Worm (Caenorhabditis elegans) whole organism, L4 larva: Measurements from ENCODE around the gene R06F6.12.

ENCODE experiments used
- T20F7.1 ChIP-seq: fragments of 200-800 bp; sonication (Bioruptor generic); optimal IDR thresholded peaks from 2 replicates; lab custom pipeline; 2018; ENCODE audit warnings: mild to moderate bottlenecking, missing genetic modification characterization, missing compliant biosample characterization
- Y105C5A.15 ChIP-seq: fragments of 200-800 bp; sonication (Bioruptor generic); IDR thresholded peaks from 2 replicates; pipeline ENCODE4 v1.3.6; 2022; ENCODE audit warnings: missing genetic modification characterization, missing compliant biosample characterization
- ZK337.2 ChIP-seq: fragments of 200-800 bp; sonication (Bioruptor generic); IDR thresholded peaks from 2 replicates; pipeline ENCODE4 v1.3.6; 2022; ENCODE audit warnings: missing genetic modification reagents, missing genetic modification characterization, missing compliant biosample characterization
- arid-1 ChIP-seq: fragments of 200-800 bp; sonication (Bioruptor generic); conservative IDR thresholded peaks from 2 replicates; pipeline ENCODE4 v1.3.6; 2022; ENCODE audit warnings: missing genetic modification reagents, missing genetic modification characterization, missing compliant biosample characterization
- attf-4 ChIP-seq: sonication (generic microtip); optimal IDR thresholded peaks from 3 replicates; lab custom pipeline; 2017; ENCODE audit warnings: missing biosample characterization, missing genetic modification characterization
- ceh-20 ChIP-seq: fragments of 200-800 bp; sonication (Bioruptor generic); IDR thresholded peaks from 2 replicates; pipeline ENCODE4 v1.3.6; 2022; ENCODE audit warnings: missing genetic modification reagents, missing genetic modification characterization, missing compliant biosample characterization
- ceh-28 ChIP-seq: fragments of 150-350 bp; optimal IDR thresholded peaks from 2 replicates; lab custom pipeline; 2014; ENCODE audit warnings: missing biosample characterization, missing genetic modification reagents, missing genetic modification characterization
- ceh-44 ChIP-seq: fragments of 200-800 bp; sonication (Bioruptor generic); IDR thresholded peaks from 2 replicates; pipeline ENCODE4 v1.3.6; 2022; ENCODE audit warnings: missing genetic modification reagents, missing genetic modification characterization, missing compliant biosample characterization
- ceh-62 ChIP-seq: sonication (generic microtip); optimal IDR thresholded peaks from 2 replicates; lab custom pipeline; 2017; ENCODE audit warnings: missing biosample characterization, missing genetic modification characterization
- daf-16 ChIP-seq, 3 experiments: sonication (generic microtip); optimal IDR thresholded peaks; 2 replicates each; lab custom pipeline; 2016 to 2017; ENCODE audit warnings: missing genetic modification characterization in 3 of 3, missing genetic modification reagents in 3 of 3, mild to moderate bottlenecking in 2 of 3, missing compliant biosample characterization in 2 of 3, missing biosample characterization in 1 of 3, moderate library complexity in 1 of 3
- dpl-1 ChIP-seq: fragments of 150-350 bp; optimal IDR thresholded peaks from 2 replicates; lab custom pipeline; 2014; ENCODE audit warnings: missing biosample characterization, missing genetic modification reagents, missing genetic modification characterization
- dve-1 ChIP-seq: sonication (generic microtip); optimal IDR thresholded peaks from 2 replicates; lab custom pipeline; 2017; ENCODE audit warnings: antibody characterized with exemption, mild to moderate bottlenecking, missing genetic modification characterization, missing compliant biosample characterization; ENCODE audit not compliant: insufficient read depth
- egl-27 ChIP-seq: sonication (generic microtip); optimal IDR thresholded peaks from 3 replicates; lab custom pipeline; 2017; ENCODE audit warnings: missing biosample characterization, missing genetic modification reagents, missing genetic modification characterization
- fkh-10 ChIP-seq: fragments of 150-350 bp; optimal IDR thresholded peaks from 2 replicates; lab custom pipeline; 2014; ENCODE audit warnings: missing biosample characterization, missing genetic modification reagents, missing genetic modification characterization
- hlh-11 ChIP-seq: fragments of 200-800 bp; sonication (Bioruptor generic); optimal IDR thresholded peaks from 2 replicates; lab custom pipeline; 2018; ENCODE audit warnings: mild to moderate bottlenecking, missing genetic modification characterization, missing compliant biosample characterization
- lim-7 ChIP-seq: fragments of 200-800 bp; sonication (Bioruptor generic); IDR thresholded peaks from 2 replicates; pipeline ENCODE4 v1.3.6; 2022; ENCODE audit warnings: missing genetic modification characterization, missing compliant biosample characterization
- lin-13 ChIP-seq: fragments of 150-350 bp; optimal IDR thresholded peaks from 2 replicates; lab custom pipeline; 2014; ENCODE audit warnings: missing biosample characterization, missing genetic modification reagents, missing genetic modification characterization
- lin-38 ChIP-seq: fragments of 200-800 bp; sonication (Bioruptor generic); IDR thresholded peaks from 2 replicates; pipeline ENCODE4 v1.3.6; 2022; ENCODE audit warnings: missing genetic modification reagents, missing genetic modification characterization, missing compliant biosample characterization
- lin-39 ChIP-seq: fragments of 150-350 bp; optimal IDR thresholded peaks from 2 replicates; lab custom pipeline; 2014; ENCODE audit warnings: missing biosample characterization, missing genetic modification reagents, missing genetic modification characterization
- lsy-2 ChIP-seq, 2 experiments: fragments of 150-350 bp in 1 of 2; sonication (generic microtip) in 1 of 2; optimal IDR thresholded peaks; 2 replicates each; lab custom pipeline; 2014 to 2017; ENCODE audit warnings: missing biosample characterization in 2 of 2, missing genetic modification characterization in 2 of 2
- madf-5 ChIP-seq, 2 experiments: fragments of 200-800 bp; sonication (Bioruptor generic); IDR thresholded peaks; 2 replicates each; pipeline ENCODE4 v1.3.6; 2022; ENCODE audit warnings: missing compliant biosample characterization in 2 of 2, missing genetic modification characterization in 2 of 2
- mep-1 ChIP-seq: fragments of 150-350 bp; sonication (generic microtip); optimal IDR thresholded peaks from 3 replicates; lab custom pipeline; 2014; ENCODE audit warnings: missing biosample characterization, missing genetic modification characterization
- mes-2 ChIP-seq: sonication (generic microtip); optimal IDR thresholded peaks from 2 replicates; lab custom pipeline; 2016; ENCODE audit warnings: missing genotype, mild to moderate bottlenecking, missing genetic modification characterization, missing compliant biosample characterization; ENCODE audit not compliant: poor library complexity, severe bottlenecking
- mxl-3 ChIP-seq: fragments of 200-800 bp; sonication (Bioruptor generic); optimal IDR thresholded peaks from 2 replicates; lab custom pipeline; 2018; ENCODE audit warnings: mild to moderate bottlenecking, missing genetic modification characterization, missing compliant biosample characterization
- nhr-10 ChIP-seq: fragments of 150-350 bp; optimal IDR thresholded peaks from 2 replicates; lab custom pipeline; 2014; ENCODE audit warnings: missing biosample characterization, missing genetic modification characterization
- nhr-25 ChIP-seq: sonication (generic microtip); optimal IDR thresholded peaks from 2 replicates; lab custom pipeline; 2017; ENCODE audit warnings: missing genetic modification characterization, mild to moderate bottlenecking, missing compliant biosample characterization, antibody characterized with exemption, moderate library complexity, borderline replicate concordance; ENCODE audit not compliant: insufficient read depth
- nhr-28 ChIP-seq: fragments of 150-350 bp; optimal IDR thresholded peaks from 2 replicates; lab custom pipeline; 2014; ENCODE audit warnings: missing biosample characterization, missing genetic modification characterization
- nhr-41 ChIP-seq: fragments of 200-800 bp; sonication (Bioruptor generic); IDR thresholded peaks from 2 replicates; pipeline ENCODE4 v1.3.6; 2022; ENCODE audit warnings: missing genetic modification reagents, missing genetic modification characterization, missing compliant biosample characterization
- nhr-76 ChIP-seq: fragments of 150-350 bp; optimal IDR thresholded peaks from 2 replicates; lab custom pipeline; 2014; ENCODE audit warnings: missing biosample characterization, missing genetic modification characterization
- nhr-77 ChIP-seq: fragments of 150-350 bp; optimal IDR thresholded peaks from 2 replicates; lab custom pipeline; 2014; ENCODE audit warnings: missing biosample characterization, missing genetic modification characterization
- pha-4 ChIP-seq, 2 experiments: fragments of 150-350 bp in 1 of 2; fragments of 200-800 bp in 1 of 2; sonication (Bioruptor generic) in 1 of 2; IDR thresholded peaks in 1 of 2; optimal IDR thresholded peaks in 1 of 2; 2 replicates each; pipeline versions ENCODE4 v1.3.6 to Lab custom; 2014 to 2022; ENCODE audit warnings: missing genetic modification characterization in 2 of 2, missing genetic modification reagents in 2 of 2, missing biosample characterization in 1 of 2, missing compliant biosample characterization in 1 of 2
- php-3 ChIP-seq: fragments of 200-800 bp; sonication (Bioruptor generic); IDR thresholded peaks from 2 replicates; pipeline ENCODE4 v1.3.6; 2022; ENCODE audit warnings: missing genetic modification reagents, missing genetic modification characterization, missing compliant biosample characterization
- pqm-1 ChIP-seq: sonication (generic microtip); optimal IDR thresholded peaks from 2 replicates; lab custom pipeline; 2017; ENCODE audit warnings: missing biosample characterization, missing genetic modification characterization
- rbr-2 ChIP-seq: sonication (generic microtip); optimal IDR thresholded peaks from 2 replicates; lab custom pipeline; 2016; ENCODE audit warnings: missing genotype, missing genetic modification characterization, missing compliant biosample characterization
- sdz-12 ChIP-seq: fragments of 200-800 bp; sonication (Bioruptor generic); optimal IDR thresholded peaks from 2 replicates; lab custom pipeline; 2018; ENCODE audit warnings: mild to moderate bottlenecking, missing genetic modification characterization, missing compliant biosample characterization
- spr-3 ChIP-seq: fragments of 200-800 bp; sonication (Bioruptor generic); optimal IDR thresholded peaks from 2 replicates; lab custom pipeline; 2018; ENCODE audit warnings: mild to moderate bottlenecking, missing genetic modification characterization, missing compliant biosample characterization
- unc-130 ChIP-seq: sonication (generic microtip); optimal IDR thresholded peaks from 2 replicates; lab custom pipeline; 2016; ENCODE audit warnings: missing genetic modification reagents, missing genetic modification characterization, missing compliant biosample characterization
- unc-39 ChIP-seq: sonication (generic microtip); optimal IDR thresholded peaks from 2 replicates; lab custom pipeline; 2017; ENCODE audit warnings: missing biosample characterization, missing genetic modification characterization
- unc-62 ChIP-seq, 3 experiments: fragments of 150-350 bp in 1 of 3; sonication (generic microtip); optimal IDR thresholded peaks in 2 of 3; peaks in 1 of 3; 1 replicate in 1 of 3; 2 replicates in 2 of 3; lab custom pipeline; 2014 to 2017; ENCODE audit warnings: missing biosample characterization in 3 of 3, missing genetic modification characterization in 3 of 3, missing genetic modification reagents in 3 of 3, missing genotype in 1 of 3
- vab-7 ChIP-seq: fragments of 200-800 bp; sonication (Bioruptor generic); IDR thresholded peaks from 2 replicates; pipeline ENCODE4 v1.3.6; 2022; ENCODE audit warnings: missing genetic modification reagents, missing genetic modification characterization, missing compliant biosample characterization
- ztf-11 ChIP-seq: fragments of 150-350 bp; optimal IDR thresholded peaks from 2 replicates; lab custom pipeline; 2014; ENCODE audit warnings: missing biosample characterization, missing genetic modification characterization

R06F6.12 gene

DNA sequence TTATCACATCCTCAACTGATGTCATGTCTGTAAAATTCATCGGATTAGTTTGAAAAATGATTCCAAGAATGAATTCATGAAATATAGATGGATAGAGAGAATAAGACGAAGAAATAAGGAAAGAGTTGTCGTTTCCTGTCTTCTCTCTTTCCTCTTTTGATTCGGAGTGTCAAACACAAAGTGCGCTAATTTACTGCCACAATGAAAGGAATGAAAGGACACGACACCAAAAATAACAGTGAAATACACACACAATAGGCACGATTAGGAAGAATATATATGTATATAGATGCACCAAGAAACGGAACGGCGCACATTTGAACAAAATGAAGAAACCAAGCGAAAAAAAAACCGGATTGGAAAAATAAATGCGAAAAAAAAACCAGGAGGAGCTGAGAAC lies 5.2 kb upstream of the R06F6.12 start, which contains the start of gene VM106R.1:
Gene VM106R.1, minus strand, starts transcription at position 101 of the 400 bp plus-strand sequence.
- TF ChIP-seq madf-5 (GFP tag; IDR thresholded peaks at IDR 0.05; lab: Robert Waterston, UW) (no peak), unc-39 (no peak), ceh-62 (tag; lab: Kevin White, UChicago) (no peak), nhr-10 (tag; lab: Kevin White, UChicago) (no peak), nhr-76 (tag; lab: Kevin White, UChicago) (no peak), vab-7 (no peak), lin-39 (tag; lab: Kevin White, UChicago) (no peak), ztf-11 (tag; lab: Kevin White, UChicago) (no peak), mep-1 (no peak), hlh-11 (tag; lab: Kevin White, UChicago) (no peak), ceh-44 (GFP tag; lab: Robert Waterston, UW) (no peak), ceh-28 (tag; lab: Kevin White, UChicago) (no peak), arid-1 (GFP tag; lab: Robert Waterston, UW) (no peak), Y105C5A.15 (GFP tag; lab: Robert Waterston, UW) (no peak)
- TF ChIP-seq, all 104 proteins: peak for 0

DNA sequence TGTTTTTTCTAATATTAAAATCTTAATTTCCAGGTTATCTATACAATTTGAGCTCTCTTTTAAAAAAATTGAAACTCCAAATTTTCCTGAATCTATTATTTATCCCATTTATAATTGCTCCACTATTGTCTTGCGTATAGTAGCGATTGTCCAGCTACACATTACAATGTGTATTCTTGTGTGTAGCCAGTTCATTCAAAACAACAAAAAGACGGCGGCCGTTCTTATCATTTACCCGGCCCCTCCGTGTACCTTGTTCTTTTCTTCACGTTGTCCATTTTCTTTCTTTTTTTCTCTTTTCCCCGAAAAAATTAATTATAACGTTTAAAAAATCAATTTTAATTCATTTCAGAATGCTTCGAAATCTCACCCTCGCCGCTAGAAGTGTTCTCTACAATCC lies 3.2 kb downstream of the R06F6.12 start, which contains the start of gene ech-4:
Gene ech-4, plus strand, starts transcription at position 353 of the 400 bp plus-strand sequence.
- TF ChIP-seq unc-39 (no peak), nhr-28 (peak; percentile 56), lin-38 (GFP tag; lab: Robert Waterston, UW) (peak; percentile 17; the same call in 1 of the 2 replicates), ztf-11 (tag; lab: Kevin White, UChicago) (no peak), pqm-1 (peak; percentile 9), fkh-10 (no peak), daf-16 (GFP tag; optimal IDR thresholded peaks at IDR 0.05; lab: Kevin White, UChicago) (no peak), daf-16 (tag; optimal IDR thresholded peaks at IDR 0.05; lab: Kevin White, UChicago) (peak; percentile 63)
- TF ChIP-seq, all 104 proteins: peak for 4

DNA sequence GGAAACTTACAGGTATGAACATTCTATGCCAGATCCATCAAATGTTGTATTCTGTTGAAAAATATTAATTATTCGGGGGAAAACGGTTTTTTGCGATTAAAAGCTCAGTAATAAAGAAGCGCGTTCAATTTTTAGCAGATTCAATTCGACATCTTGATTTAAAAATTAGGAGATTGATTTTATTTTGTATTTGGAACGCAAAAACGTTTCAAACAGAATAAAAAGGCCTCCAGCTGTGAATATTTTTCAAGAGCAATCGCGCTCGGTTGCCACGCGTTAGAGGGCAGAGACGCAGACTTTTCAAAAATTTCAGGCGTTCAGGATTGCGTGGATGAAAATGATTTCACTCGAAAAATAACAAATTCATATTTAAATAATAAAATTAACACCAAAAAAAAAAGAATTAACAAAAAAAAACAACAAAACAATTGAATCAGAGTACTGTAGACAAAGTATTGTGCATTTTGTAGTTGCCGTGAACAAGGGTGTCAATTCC lies 3.9 kb downstream of the R06F6.12 start, which contains the start of gene R06F6.8:
Gene R06F6.8, minus strand, starts transcription at position 51 of the 496 bp plus-strand sequence.
- TF ChIP-seq attf-4 (tag; lab: Kevin White, UChicago) (no peak), sdz-12 (GFP tag; lab: Kevin White, UChicago) (no peak), lim-7 (GFP tag; lab: Robert Waterston, UW) (no peak), pha-4 (GFP tag; IDR thresholded peaks at IDR 0.05; lab: Robert Waterston, UW) (no peak), pha-4 (tag; optimal IDR thresholded peaks at IDR 0.05; lab: Kevin White, UChicago) (peak; percentile 11), nhr-28 (peak; percentile 9), nhr-77 (tag; lab: Kevin White, UChicago) (no peak), lsy-2 (tag; optimal IDR thresholded peaks at IDR 0.05; lab: Kevin White, UChicago) (peak in 1 of 2 experiments; percentile 29), mes-2 (peak; percentile 61), lin-38 (GFP tag; lab: Robert Waterston, UW) (peak; percentile 82), madf-5 (GFP tag; IDR thresholded peaks at IDR 0.05; lab: Robert Waterston, UW) (no peak), dpl-1 (GFP tag; lab: Kevin White, UChicago) (peak; percentile 20), lin-13 (GFP tag; lab: Kevin White, UChicago) (peak; percentile 5), mep-1 (no peak), T20F7.1 (GFP tag; lab: Kevin White, UChicago) (no peak)

DNA sequence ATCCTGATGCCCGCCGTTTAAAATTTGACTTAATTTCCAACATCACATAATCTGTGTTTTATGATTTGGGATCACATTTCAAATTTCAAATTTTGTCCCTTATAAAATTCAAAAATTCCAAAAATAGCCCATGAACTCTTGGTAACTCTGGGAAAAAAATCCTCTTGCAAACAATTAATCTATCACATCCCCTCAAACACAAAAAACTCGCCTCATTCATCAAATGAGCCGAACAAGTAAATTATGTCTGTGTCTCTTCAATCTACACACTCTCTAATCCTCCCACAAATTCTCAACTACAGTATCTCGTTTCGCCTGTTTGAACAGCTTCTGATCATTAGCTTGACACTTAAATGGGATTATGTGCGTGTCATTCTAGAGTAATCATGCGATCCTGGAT lies 13.2 kb downstream of the R06F6.12 start, which contains the start of gene msrp-7:
Gene msrp-7, plus strand, starts transcription at position 301 of the 400 bp plus-strand sequence.
- TF ChIP-seq unc-62 (GFP tag; optimal IDR thresholded peaks at IDR 0.05 in 1 of 2; lab: Kevin White, UChicago) = no peak
- no peak for TF ChIP-seq unc-62 (tag; optimal IDR thresholded peaks at IDR 0.05; lab: Kevin White, UChicago)
- TF ChIP-seq nhr-41 (GFP tag; lab: Robert Waterston, UW) = no peak
- no peak for TF ChIP-seq mxl-3
- TF ChIP-seq nhr-25 (tag; lab: Kevin White, UChicago) = no peak
- no peak for TF ChIP-seq ceh-20 (GFP tag; lab: Robert Waterston, UW)
- no peak for TF ChIP-seq lin-38 (GFP tag; lab: Robert Waterston, UW)
- no peak for TF ChIP-seq sdz-12 (GFP tag; lab: Kevin White, UChicago)
- no peak for TF ChIP-seq dve-1 (tag; lab: Kevin White, UChicago)
- TF ChIP-seq nhr-28 = no peak
- TF ChIP-seq ZK337.2 = no peak
- TF ChIP-seq egl-27 (tag; lab: Kevin White, UChicago) = no peak
- TF ChIP-seq php-3 (GFP tag; lab: Robert Waterston, UW) = no peak
- TF ChIP-seq rbr-2 (tag; lab: Kevin White, UChicago) = no peak
- no peak for TF ChIP-seq unc-130 (GFP tag; lab: Kevin White, UChicago)
- TF ChIP-seq spr-3 = no peak
